Fruit fly (Drosophila melanogaster) whole organism, adult: ENCODE data around the gene CG42266.

ENCODE experiments used
- CG11617 ChIP-seq: fragments of 200-800 bp; sonication (Bioruptor generic); optimal IDR thresholded peaks from 2 replicates; lab custom pipeline; 2017; ENCODE audit warnings: mild to moderate bottlenecking, missing biosample characterization, missing genetic modification reagents, missing genetic modification characterization
- CG14711 ChIP-seq: fragments of 200-800 bp; sonication (Bioruptor generic); optimal IDR thresholded peaks from 2 replicates; lab custom pipeline; 2018; ENCODE audit warnings: missing biosample characterization, mild to moderate bottlenecking, missing genetic modification characterization, moderate library complexity
- CG1620 ChIP-seq: fragments of 200-800 bp; sonication (Bioruptor generic); optimal IDR thresholded peaks from 2 replicates; lab custom pipeline; 2016; ENCODE audit warnings: missing biosample characterization, missing genetic modification characterization
- CG33017 ChIP-seq: fragments of 200-800 bp; sonication (Bioruptor generic); optimal IDR thresholded peaks from 2 replicates; lab custom pipeline; 2018; ENCODE audit warnings: missing biosample characterization, mild to moderate bottlenecking, missing genetic modification characterization, moderate library complexity
- CG5204 ChIP-seq: fragments of 200-800 bp; sonication (Bioruptor generic); optimal IDR thresholded peaks from 2 replicates; lab custom pipeline; 2016; ENCODE audit warnings: missing biosample characterization, missing genetic modification characterization
- CG7101 ChIP-seq: fragments of 200-800 bp; sonication (Bioruptor generic); optimal IDR thresholded peaks from 2 replicates; lab custom pipeline; 2018; ENCODE audit warnings: missing biosample characterization, mild to moderate bottlenecking, missing genetic modification characterization, moderate library complexity
- Clk ChIP-seq: fragments of 200-800 bp; sonication (Bioruptor generic); optimal IDR thresholded peaks from 2 replicates; lab custom pipeline; 2017; ENCODE audit warnings: missing biosample characterization, missing genetic modification characterization
- Crg-1 ChIP-seq: fragments of 200-800 bp; sonication (Bioruptor generic); optimal IDR thresholded peaks from 2 replicates; lab custom pipeline; 2016; ENCODE audit warnings: missing biosample characterization, missing genetic modification characterization
- Hr96 ChIP-seq: fragments of 200-800 bp; sonication (Bioruptor generic); optimal IDR thresholded peaks from 2 replicates; lab custom pipeline; 2016; ENCODE audit warnings: missing biosample characterization, missing genetic modification characterization
- Mnt ChIP-seq: fragments of 200-800 bp; sonication (Bioruptor generic); optimal IDR thresholded peaks from 2 replicates; lab custom pipeline; 2016; ENCODE audit warnings: missing biosample characterization, mild to moderate bottlenecking, missing genetic modification characterization
- cic ChIP-seq: fragments of 200-800 bp; sonication (Bioruptor generic); optimal IDR thresholded peaks from 2 replicates; lab custom pipeline; 2017; ENCODE audit warnings: missing biosample characterization, mild to moderate bottlenecking, missing genetic modification characterization, moderate library complexity
- cnc ChIP-seq, 2 experiments: fragments of >200 bp; optimal IDR thresholded peaks; 2 replicates each; lab custom pipeline; 2017
- kay ChIP-seq: fragments of 200-800 bp; sonication (Bioruptor generic); peaks from one replicate; lab custom pipeline; 2016; ENCODE audit warnings: missing biosample characterization, missing genetic modification characterization, borderline replicate concordance
- toe ChIP-seq: fragments of 200-800 bp; sonication (Bioruptor generic); optimal IDR thresholded peaks from 2 replicates; lab custom pipeline; 2016; ENCODE audit warnings: missing biosample characterization, missing genetic modification characterization

DNA sequence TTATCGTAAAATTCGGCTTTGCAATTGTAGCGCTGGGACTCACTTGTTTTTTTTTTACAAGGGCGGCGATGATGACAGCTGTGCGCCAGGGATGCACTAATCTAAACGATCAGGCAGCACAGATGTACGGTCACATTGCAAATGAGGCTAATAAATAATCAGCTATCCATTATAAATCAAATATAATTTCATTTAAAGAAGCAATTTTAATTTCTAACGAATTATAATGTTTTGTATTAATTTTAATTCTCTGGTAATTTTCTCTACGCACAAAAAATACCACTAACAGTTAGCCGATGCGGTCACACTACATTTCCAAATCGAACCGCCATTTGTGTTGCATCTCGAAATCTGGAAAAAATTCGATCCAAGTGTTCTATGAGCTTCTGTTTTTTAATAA, 29.5 kb downstream of the CG42266 start, which contains the start of the genes cni and fzy:
- TF ChIP-seq toe (GFP tag; lab: Kevin White, UChicago) (no peak), kay (GFP tag; lab: Kevin White, UChicago) (no peak), CG14711 (tag; lab: Kevin White, UChicago) (peak; percentile 43), CG7101 (tag; lab: Kevin White, UChicago) (peak; percentile 5), Clk (GFP tag; lab: Kevin White, UChicago) (no peak), cnc (optimal IDR thresholded peaks at IDR 0.05; lab: Kevin White, UChicago) (no peak), Hr96 (GFP tag; lab: Kevin White, UChicago) (no peak), cic (GFP tag; lab: Kevin White, UChicago) (peak; percentile 35), CG5204 (GFP tag; lab: Kevin White, UChicago) (no peak), Crg-1 (GFP tag; lab: Kevin White, UChicago) (no peak), CG11617 (peak; percentile 67), Mnt (GFP tag; lab: Kevin White, UChicago) (peak; percentile 37), CG33017 (no peak), CG1620 (GFP tag; lab: Kevin White, UChicago) (peak; percentile 29)
